Worm (Caenorhabditis elegans): ENCODE measurements around the gene Y39G8B.9.

Gene Y39G8B.9

ce11 chrII:13961567-13961966 lies 19.6 kb upstream of the Y39G8B.9 start:
- peak; percentile 14 for TF ChIP-seq nhr-85 (tag)
- TF ChIP-seq efl-1 (optimal IDR thresholded peaks at IDR 0.05), result no peak
- TF ChIP-seq efl-1 (GFP tag; optimal IDR thresholded peaks at IDR 0.05 in 1 of 2), result no peak
- no peak for TF ChIP-seq unc-30 (tag; optimal IDR thresholded peaks at IDR 0.05)
- no peak for TF ChIP-seq lin-35 (GFP tag; optimal IDR thresholded peaks at IDR 0.05)
- TF ChIP-seq skn-1 (tag; optimal IDR thresholded peaks at IDR 0.05), result no peak
- TF ChIP-seq fos-1 (tag; optimal IDR thresholded peaks at IDR 0.05), result no peak
- TF ChIP-seq dsc-1 (tag; optimal IDR thresholded peaks at IDR 0.05), result no peak

ce11 chrII:13962319-13962718 lies 18.8 kb upstream of the Y39G8B.9 start, which contains the start of gene rpi-1:
Gene rpi-1 (minus strand): TSS chrII:13962419.
- TF ChIP-seq snpc-4 (tag; optimal IDR thresholded peaks at IDR 0.05) (no peak), ztf-4 (tag; optimal IDR thresholded peaks at IDR 0.05) (no peak), egl-27 (tag; optimal IDR thresholded peaks at IDR 0.05) (no peak), zag-1 (tag; optimal IDR thresholded peaks at IDR 0.05) (no peak), swsn-7 (tag; optimal IDR thresholded peaks at IDR 0.05) (no peak), fkh-4 (tag; optimal IDR thresholded peaks at IDR 0.05; ENCODE audit: borderline replicate concordance) (no peak), sptf-1 (tag; optimal IDR thresholded peaks at IDR 0.05) (no peak), alr-1 (tag; optimal IDR thresholded peaks at IDR 0.05; ENCODE audit: borderline replicate concordance) (no peak), Y116A8C.19 (tag; optimal IDR thresholded peaks at IDR 0.05; ENCODE audit: borderline replicate concordance) (no peak), nhr-47 (tag; optimal IDR thresholded peaks at IDR 0.05) (no peak), C04F5.9 (tag; optimal IDR thresholded peaks at IDR 0.05) (no peak)

DNA sequence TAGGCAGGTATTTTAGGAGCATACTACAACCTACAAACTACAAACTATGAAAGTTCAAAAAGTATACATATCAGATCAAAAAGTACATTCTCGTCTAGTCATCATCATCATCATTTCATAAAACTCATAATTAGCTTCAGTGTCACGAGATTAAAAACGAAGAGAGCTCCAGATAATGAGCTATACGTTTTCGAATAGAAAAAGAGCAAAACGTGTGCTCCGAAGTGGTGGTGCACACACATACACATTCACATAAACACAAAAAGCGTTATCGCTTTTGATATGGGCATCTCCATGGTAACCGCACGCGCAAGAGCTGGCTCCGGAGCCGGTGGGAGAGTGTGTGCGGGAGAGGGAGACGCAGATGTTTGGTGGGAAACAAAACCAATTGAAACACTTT lies 16.8 kb upstream of the Y39G8B.9 start:
- TF ChIP-seq lin-35 (GFP tag; optimal IDR thresholded peaks at IDR 0.05) (no peak), ceh-8 (GFP tag; optimal IDR thresholded peaks at IDR 0.05) (peak; percentile 17), blmp-1 (tag; optimal IDR thresholded peaks at IDR 0.05) (no peak), swsn-7 (tag; optimal IDR thresholded peaks at IDR 0.05) (peak; percentile 7), mef-2 (tag; optimal IDR thresholded peaks at IDR 0.05) (no peak), nhr-71 (tag; optimal IDR thresholded peaks at IDR 0.05) (peak; percentile 49), nhr-20 (tag; optimal IDR thresholded peaks at IDR 0.05) (peak; percentile 2), elt-2 (tag; optimal IDR thresholded peaks at IDR 0.05) (no peak), dsc-1 (tag; optimal IDR thresholded peaks at IDR 0.05) (peak; percentile 67), nhr-47 (tag; optimal IDR thresholded peaks at IDR 0.05) (peak; percentile 26), nhr-28 (tag; optimal IDR thresholded peaks at IDR 0.05) (no peak), nhr-12 (tag; optimal IDR thresholded peaks at IDR 0.05) (no peak), lin-13 (GFP tag; optimal IDR thresholded peaks at IDR 0.05) (no peak), mab-9 (GFP tag; IDR thresholded peaks at IDR 0.05) (no peak), fkh-10 (GFP tag; optimal IDR thresholded peaks at IDR 0.05) (peak; percentile 15), jun-1 (tag; optimal IDR thresholded peaks at IDR 0.05) (peak; percentile 12), elt-3 (tag; optimal IDR thresholded peaks at IDR 0.05) (no peak), fkh-4 (tag; optimal IDR thresholded peaks at IDR 0.05; ENCODE audit: borderline replicate concordance) (no peak), fkh-8 (tag; optimal IDR thresholded peaks at IDR 0.05) (peak; percentile 87), sox-4 (tag; optimal IDR thresholded peaks at IDR 0.05) (no peak), grh-1 (GFP tag; IDR thresholded peaks at IDR 0.05) (no peak), snu-23 (GFP tag; optimal IDR thresholded peaks at IDR 0.05) (no peak)

DNA sequence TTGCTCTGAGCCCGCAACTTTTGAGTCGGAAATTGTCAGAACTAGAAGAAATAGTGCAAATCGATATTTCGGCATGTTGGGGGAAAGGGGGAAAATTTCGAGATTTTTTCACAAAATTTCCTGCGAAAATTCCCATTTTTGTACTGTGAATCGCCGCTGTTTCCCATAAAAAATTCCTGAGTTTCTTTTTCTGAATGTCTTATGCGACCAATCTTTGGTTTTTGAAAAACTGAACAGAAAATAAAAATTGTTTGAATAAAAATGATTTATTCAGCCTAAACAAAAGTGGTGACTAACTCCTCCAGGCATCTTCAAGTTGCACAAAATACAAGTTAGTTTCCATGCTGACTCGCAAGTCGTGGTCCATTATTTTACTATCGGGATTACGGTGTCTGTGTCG lies 14.9 kb upstream of the Y39G8B.9 start, which contains the start of gene W07G1.7:
Gene W07G1.7 (minus strand): TSS at position 101 of the 400 bp plus-strand sequence.
- TF ChIP-seq ztf-11 (tag; optimal IDR thresholded peaks at IDR 0.05) (no peak), mef-2 (tag; optimal IDR thresholded peaks at IDR 0.05) (no peak), irx-1 (tag; optimal IDR thresholded peaks at IDR 0.05) (no peak), C16A3.4 (tag; optimal IDR thresholded peaks at IDR 0.05) (no peak), unc-30 (tag; optimal IDR thresholded peaks at IDR 0.05) (no peak), nhr-77 (tag; optimal IDR thresholded peaks at IDR 0.05) (no peak), jun-1 (tag; optimal IDR thresholded peaks at IDR 0.05) (no peak), egl-13 (tag; optimal IDR thresholded peaks at IDR 0.05) (no peak), mdl-1 (tag; optimal IDR thresholded peaks at IDR 0.05) (no peak), sup-37 (GFP tag; optimal IDR thresholded peaks at IDR 0.05) (no peak), ceh-82 (tag; optimal IDR thresholded peaks at IDR 0.05) (no peak), egl-27 (tag; optimal IDR thresholded peaks at IDR 0.05) (no peak), fos-1 (tag; optimal IDR thresholded peaks at IDR 0.05) (no peak), vab-15 (tag; optimal IDR thresholded peaks at IDR 0.05) (no peak), elt-3 (tag; optimal IDR thresholded peaks at IDR 0.05) (no peak)
